Fruit fly (Drosophila melanogaster) whole organism, embryonic: ENCODE measurements around the gene ben.

ENCODE experiments used
- Atf-2 ChIP-seq: fragments of 200-800 bp; sonication (Bioruptor generic); optimal IDR thresholded peaks from 2 replicates; lab custom pipeline; 2016; ENCODE audit warnings: missing biosample characterization, missing genetic modification characterization
- BEAF-32 ChIP-seq: fragments of 200-800 bp; sonication (Bioruptor generic); optimal IDR thresholded peaks from 3 replicates; lab custom pipeline; 2017; ENCODE audit warnings: missing biosample characterization, missing genetic modification characterization, mild to moderate bottlenecking, moderate library complexity, missing genetic modification reagents
- CG10959 ChIP-seq: fragments of 200-800 bp; sonication (Bioruptor generic); IDR thresholded peaks from 2 replicates; pipeline ENCODE4 v1.3.6; 2022; ENCODE audit warnings: missing biosample characterization, missing genetic modification characterization
- CG11456 ChIP-seq: fragments of 200-800 bp; sonication (Bioruptor generic); IDR thresholded peaks from 3 replicates; pipeline ENCODE4 v1.3.6; 2022; ENCODE audit warnings: missing biosample characterization, missing genetic modification characterization
- CG13624 ChIP-seq: fragments of 200-800 bp; sonication (Bioruptor generic); optimal IDR thresholded peaks from 2 replicates; lab custom pipeline; 2016; ENCODE audit warnings: missing biosample characterization, missing genetic modification characterization
- CG15011 ChIP-seq: fragments of 200-800 bp; sonication (Bioruptor generic); optimal IDR thresholded peaks from 3 replicates; lab custom pipeline; 2018; ENCODE audit warnings: missing biosample characterization, mild to moderate bottlenecking, missing genetic modification characterization
- CG18011 ChIP-seq: fragments of 200-800 bp; sonication (Bioruptor generic); optimal IDR thresholded peaks from 2 replicates; lab custom pipeline; 2017; ENCODE audit warnings: missing biosample characterization, missing genetic modification characterization, mild to moderate bottlenecking, moderate library complexity, missing genotype
- CG2875 ChIP-seq: fragments of 200-800 bp; sonication (Bioruptor generic); optimal IDR thresholded peaks from 2 replicates; lab custom pipeline; 2017; ENCODE audit warnings: missing biosample characterization, mild to moderate bottlenecking, missing genetic modification characterization, missing genetic modification reagents
- CG31441 ChIP-seq: fragments of 200-800 bp; sonication (Bioruptor generic); IDR thresholded peaks from 2 replicates; pipeline ENCODE4 v1.3.6; 2022; ENCODE audit warnings: missing biosample characterization, missing genetic modification characterization
- CG32767 ChIP-seq: fragments of 200-800 bp; sonication (Bioruptor generic); IDR thresholded peaks from 2 replicates; pipeline ENCODE4 v1.3.6; 2022; ENCODE audit warnings: missing biosample characterization, missing genetic modification characterization
- CG33213 ChIP-seq: fragments of 200-800 bp; sonication (Bioruptor generic); optimal IDR thresholded peaks from 3 replicates; lab custom pipeline; 2016; ENCODE audit warnings: missing biosample characterization, missing genetic modification characterization
- CG34376 ChIP-seq: fragments of 200-800 bp; sonication (Bioruptor generic); optimal IDR thresholded peaks from 2 replicates; lab custom pipeline; 2018; ENCODE audit warnings: missing biosample characterization, mild to moderate bottlenecking, missing genetic modification characterization
- CG4820 ChIP-seq: fragments of 200-800 bp; sonication (Bioruptor generic); optimal IDR thresholded peaks from 3 replicates; lab custom pipeline; 2016; ENCODE audit warnings: missing biosample characterization, missing genetic modification characterization
- CG7987 ChIP-seq: fragments of 200-800 bp; sonication (Bioruptor generic); optimal IDR thresholded peaks from 2 replicates; lab custom pipeline; 2018; ENCODE audit warnings: missing biosample characterization, mild to moderate bottlenecking, missing genetic modification characterization, moderate library complexity
- CG8765 ChIP-seq: fragments of 200-800 bp; sonication (Bioruptor generic); IDR thresholded peaks from 2 replicates; pipeline ENCODE4 v1.3.6; 2022; ENCODE audit warnings: missing biosample characterization, missing genetic modification characterization
- CoRest ChIP-seq: fragments of 200-800 bp; sonication (Bioruptor generic); optimal IDR thresholded peaks from 3 replicates; lab custom pipeline; 2018; ENCODE audit warnings: missing biosample characterization, mild to moderate bottlenecking, missing genetic modification characterization, moderate library complexity
- CrebB ChIP-seq: fragments of 200-800 bp; sonication (Bioruptor generic); optimal IDR thresholded peaks from 3 replicates; lab custom pipeline; 2018; ENCODE audit warnings: missing biosample characterization, mild to moderate bottlenecking, missing genetic modification characterization
- Dbx ChIP-seq: fragments of 200-800 bp; sonication (Bioruptor generic); IDR thresholded peaks from 3 replicates; pipeline ENCODE4 v1.3.6; 2022; ENCODE audit warnings: missing biosample characterization, missing genetic modification characterization
- Elba2 ChIP-seq: fragments of 200-800 bp; sonication (Bioruptor generic); optimal IDR thresholded peaks from 3 replicates; lab custom pipeline; 2016; ENCODE audit warnings: missing biosample characterization, missing genetic modification characterization
- Ets97D ChIP-seq: fragments of 200-800 bp; sonication (Bioruptor generic); optimal IDR thresholded peaks from 3 replicates; lab custom pipeline; 2016; ENCODE audit warnings: missing biosample characterization, missing genetic modification characterization
- Hsf ChIP-seq: fragments of 200-800 bp; sonication (Bioruptor generic); optimal IDR thresholded peaks from 3 replicates; lab custom pipeline; 2016; ENCODE audit warnings: missing biosample characterization, missing genetic modification characterization
- Med ChIP-seq: fragments of 200-800 bp; sonication (Bioruptor generic); peaks from one replicate; lab custom pipeline; 2016; ENCODE audit warnings: missing biosample characterization, missing genetic modification characterization, mild to moderate bottlenecking, inconsistent platforms, moderate library complexity
- NC2α ChIP-seq: fragments of 200-800 bp; sonication (Bioruptor generic); optimal IDR thresholded peaks from 2 replicates; lab custom pipeline; 2016; ENCODE audit warnings: missing biosample characterization, missing genetic modification characterization
- Sry-β ChIP-seq: fragments of 200-800 bp; sonication (Bioruptor generic); optimal IDR thresholded peaks from 2 replicates; lab custom pipeline; 2018; ENCODE audit warnings: missing biosample characterization, mild to moderate bottlenecking, missing genetic modification characterization, moderate library complexity
- ab ChIP-seq: fragments of 200-800 bp; sonication (Bioruptor generic); optimal IDR thresholded peaks from 2 replicates; lab custom pipeline; 2016; ENCODE audit warnings: missing biosample characterization, missing genetic modification characterization
- ac ChIP-seq: fragments of 200-800 bp; sonication (Bioruptor generic); optimal IDR thresholded peaks from 3 replicates; lab custom pipeline; 2017; ENCODE audit warnings: missing biosample characterization, mild to moderate bottlenecking, missing genetic modification characterization
- chif ChIP-seq, 2 experiments: fragments of 200-800 bp; sonication (Bioruptor generic); optimal IDR thresholded peaks; 3 replicates each; lab custom pipeline; 2016; ENCODE audit warnings: missing biosample characterization in 2 of 2, missing genetic modification characterization in 2 of 2
- chn ChIP-seq: fragments of 200-800 bp; sonication (Bioruptor generic); optimal IDR thresholded peaks from 2 replicates; lab custom pipeline; 2016; ENCODE audit warnings: missing biosample characterization, missing genetic modification characterization
- crc ChIP-seq: fragments of 200-800 bp; sonication (Bioruptor generic); optimal IDR thresholded peaks from 2 replicates; lab custom pipeline; 2016; ENCODE audit warnings: missing biosample characterization, missing genetic modification characterization
- crol ChIP-seq: fragments of 200-800 bp; sonication (Bioruptor generic); IDR thresholded peaks from 2 replicates; pipeline ENCODE4 v1.3.6; 2022; ENCODE audit warnings: missing biosample characterization, missing genetic modification characterization
- dimm ChIP-seq: fragments of 200-800 bp; sonication (Bioruptor generic); IDR thresholded peaks from 2 replicates; pipeline ENCODE4 v1.3.6; 2022; ENCODE audit warnings: missing biosample characterization, missing genetic modification characterization
- dysf ChIP-seq: fragments of 200-800 bp; sonication (Bioruptor generic); IDR thresholded peaks from 3 replicates; pipeline ENCODE4 v1.3.6; 2022; ENCODE audit warnings: missing biosample characterization, missing genetic modification characterization
- esg ChIP-seq: fragments of 200-800 bp; sonication (Bioruptor generic); conservative IDR thresholded peaks from 2 replicates; pipeline ENCODE4 v1.3.6; 2022; ENCODE audit warnings: missing biosample characterization, missing genetic modification characterization
- eyg ChIP-seq: fragments of 200-800 bp; sonication (Bioruptor generic); optimal IDR thresholded peaks from 3 replicates; lab custom pipeline; 2016; ENCODE audit warnings: missing biosample characterization, missing genetic modification characterization
- hb ChIP-seq: fragments of 200-800 bp; sonication (Bioruptor generic); IDR thresholded peaks from 3 replicates; pipeline ENCODE4 v1.3.6; 2022; ENCODE audit warnings: missing biosample characterization, missing genetic modification characterization; ENCODE audit not compliant: partially characterized antibody
- ken ChIP-seq: fragments of 200-800 bp; sonication (Bioruptor generic); IDR thresholded peaks from 3 replicates; pipeline ENCODE4 v1.3.6; 2022; ENCODE audit warnings: missing biosample characterization, missing genetic modification characterization
- nmo ChIP-seq: fragments of 200-800 bp; sonication (Bioruptor generic); optimal IDR thresholded peaks from 2 replicates; lab custom pipeline; 2018; ENCODE audit warnings: missing biosample characterization, mild to moderate bottlenecking, missing genetic modification characterization, moderate library complexity
- onecut ChIP-seq: fragments of 200-800 bp; sonication (Bioruptor generic); IDR thresholded peaks from 2 replicates; pipeline ENCODE4 v1.3.6; 2022; ENCODE audit warnings: missing biosample characterization, missing genetic modification characterization
- pb ChIP-seq: fragments of 200-800 bp; sonication (Bioruptor generic); optimal IDR thresholded peaks from 3 replicates; lab custom pipeline; 2016; ENCODE audit warnings: missing biosample characterization, missing genetic modification characterization
- pnt ChIP-seq: fragments of 200-800 bp; sonication (Bioruptor generic); optimal IDR thresholded peaks from 3 replicates; lab custom pipeline; 2016; ENCODE audit warnings: missing biosample characterization, missing genetic modification characterization
- pros ChIP-seq: fragments of 200-800 bp; sonication (Bioruptor generic); optimal IDR thresholded peaks from 3 replicates; lab custom pipeline; 2019; ENCODE audit warnings: missing biosample characterization, mild to moderate bottlenecking, missing genetic modification characterization, moderate library complexity
- pum ChIP-seq: fragments of 200-800 bp; sonication (Bioruptor generic); optimal IDR thresholded peaks from 2 replicates; lab custom pipeline; 2016; ENCODE audit warnings: missing biosample characterization, missing genetic modification characterization
- pzg ChIP-seq: fragments of 200-800 bp; sonication (Bioruptor generic); optimal IDR thresholded peaks from 3 replicates; lab custom pipeline; 2018; ENCODE audit warnings: missing biosample characterization, mild to moderate bottlenecking, missing genetic modification characterization, moderate library complexity
- rib ChIP-seq: fragments of 200-800 bp; sonication (Bioruptor generic); IDR thresholded peaks from 2 replicates; pipeline ENCODE4 v1.3.6; 2022; ENCODE audit warnings: missing biosample characterization, missing genetic modification characterization
- salm ChIP-seq: fragments of 200-800 bp; sonication (Bioruptor generic); optimal IDR thresholded peaks from 2 replicates; lab custom pipeline; 2018; ENCODE audit warnings: missing biosample characterization, mild to moderate bottlenecking, missing genetic modification characterization
- scrt ChIP-seq: fragments of 200-800 bp; sonication (Bioruptor generic); optimal IDR thresholded peaks from 2 replicates; lab custom pipeline; 2018; ENCODE audit warnings: missing biosample characterization, mild to moderate bottlenecking, missing genetic modification characterization, moderate library complexity
- seq ChIP-seq: fragments of 200-800 bp; sonication (Bioruptor generic); IDR thresholded peaks from 2 replicates; pipeline ENCODE4 v1.3.6; 2022; ENCODE audit warnings: missing biosample characterization, missing genetic modification characterization
- tap ChIP-seq: fragments of 200-800 bp; optimal IDR thresholded peaks from 3 replicates; lab custom pipeline; 2019; ENCODE audit warnings: missing biosample characterization, mild to moderate bottlenecking, missing genetic modification characterization, moderate library complexity
- tio ChIP-seq: fragments of 200-800 bp; sonication (Bioruptor generic); optimal IDR thresholded peaks from 2 replicates; lab custom pipeline; 2017; ENCODE audit warnings: missing biosample characterization, missing genetic modification characterization, inconsistent platforms
- zfh2 ChIP-seq: fragments of 200-800 bp; sonication (Bioruptor generic); optimal IDR thresholded peaks from 2 replicates; lab custom pipeline; 2016; ENCODE audit warnings: missing biosample characterization, missing genetic modification characterization

Gene ben

dm6 chrX:13995977-13996723 is at the start of gene ben (continued):
- TF ChIP-seq ac (peak; percentile 35), CG31441 (GFP tag; lab: Robert Waterston, UW) (peak; percentile 76), crc (peak; percentile 54), CG33213 (GFP tag; lab: Kevin White, UChicago) (peak; percentile 59), CG15011 (GFP tag; lab: Kevin White, UChicago) (peak; percentile 59), Atf-2 (GFP tag; lab: Kevin White, UChicago) (peak; percentile 76), CG7987 (no peak), ken (GFP tag; lab: Robert Waterston, UW) (peak; percentile 78; the same call in 2 of the 3 replicates), pb (GFP tag; lab: Kevin White, UChicago) (peak; percentile 46), CG34376 (GFP tag; lab: Kevin White, UChicago) (peak; percentile 57), NC2α (GFP tag; lab: Kevin White, UChicago) (peak; percentile 49), crol (GFP tag; lab: Robert Waterston, UW) (0 out of 2 replicates have a peak, but pooled peaks have one; percentile 17), CG2875 (peak; percentile 51), esg (GFP tag; lab: Robert Waterston, UW) (peak; percentile 83), pum (GFP tag; lab: Kevin White, UChicago) (peak; percentile 88), tap (tag; lab: Kevin White, UChicago) (peak; percentile 51), CG13624 (GFP tag; lab: Kevin White, UChicago) (peak; percentile 83), Hsf (GFP tag; lab: Kevin White, UChicago) (peak; percentile 86), pzg (peak; percentile 63), CG11456 (GFP tag; lab: Robert Waterston, UW) (no peak; the same call in 2 of the 3 replicates), pros (GFP tag; lab: Kevin White, UChicago) (no peak), CG4820 (peak; percentile 78), tio (GFP tag; lab: Kevin White, UChicago) (peak; percentile 69), CG32767 (GFP tag; lab: Robert Waterston, UW) (peak; percentile 79), scrt (GFP tag; lab: Kevin White, UChicago) (peak; percentile 38), chn (GFP tag; lab: Kevin White, UChicago) (peak; percentile 85), CG10959 (peak; percentile 50; the same call in 1 of the 2 replicates), eyg (GFP tag; lab: Kevin White, UChicago) (peak; percentile 60), Med (peak; percentile 95), nmo (GFP tag; lab: Kevin White, UChicago) (peak; percentile 92), CrebB (peak; percentile 53), hb (no peak), seq (GFP tag; lab: Robert Waterston, UW) (no peak; the same call in 1 of the 2 replicates), CoRest (tag; lab: Kevin White, UChicago) (peak; percentile 94), ab (no peak), salm (tag; lab: Kevin White, UChicago) (peak; percentile 52), BEAF-32 (GFP tag; lab: Kevin White, UChicago) (peak; percentile 51), zfh2 (GFP tag; lab: Kevin White, UChicago) (peak; percentile 82), dimm (GFP tag; lab: Robert Waterston, UW) (0 out of 2 replicates have a peak, but pooled peaks have one; percentile 22), chif (GFP tag; optimal IDR thresholded peaks at IDR 0.05; lab: Kevin White, UChicago) (peak; percentile 82 to 91), rib (GFP tag; lab: Robert Waterston, UW) (peak; percentile 44; the same call in 1 of the 2 replicates), pnt (GFP tag; lab: Kevin White, UChicago) (peak; percentile 87), Ets97D (GFP tag; lab: Kevin White, UChicago) (peak; percentile 87), Dbx (GFP tag; lab: Robert Waterston, UW) (peak; percentile 73), onecut (peak; percentile 70), Sry-β (GFP tag; lab: Kevin White, UChicago) (peak; percentile 30), Elba2 (GFP tag; lab: Kevin White, UChicago) (peak; percentile 100), dysf (GFP tag; lab: Robert Waterston, UW) (peak; percentile 88), CG8765 (GFP tag; lab: Robert Waterston, UW) (peak; percentile 67), CG18011 (peak; percentile 99)
